Worm (Caenorhabditis elegans) whole organism, L2 larva: Measurements from ENCODE around the gene F53A9.9.

Experiments used
- alr-1 ChIP-seq: fragments of 150-350 bp; optimal IDR thresholded peaks from 2 replicates; lab custom pipeline; 2014; ENCODE audit warnings: missing biosample characterization, missing genetic modification characterization
- elt-1 ChIP-seq: fragments of 150-350 bp; optimal IDR thresholded peaks from 2 replicates; lab custom pipeline; 2014; ENCODE audit warnings: missing biosample characterization, missing genetic modification characterization
- lin-39 ChIP-seq: fragments of 150-350 bp; optimal IDR thresholded peaks from 2 replicates; lab custom pipeline; 2014; ENCODE audit warnings: missing biosample characterization, missing genetic modification reagents, missing genetic modification characterization
- lsy-2 ChIP-seq, 2 experiments: fragments of 150-350 bp in 1 of 2; sonication (generic microtip) in 1 of 2; optimal IDR thresholded peaks; 2 replicates each; lab custom pipeline; 2014 to 2017; ENCODE audit warnings: missing biosample characterization in 2 of 2, missing genetic modification characterization in 2 of 2
- nhr-11 ChIP-seq: fragments of 150-350 bp; optimal IDR thresholded peaks from 2 replicates; lab custom pipeline; 2014; ENCODE audit warnings: missing biosample characterization, missing genetic modification characterization
- unc-62 ChIP-seq: fragments of 150-350 bp; optimal IDR thresholded peaks from 2 replicates; lab custom pipeline; 2014; ENCODE audit warnings: missing biosample characterization, missing genetic modification reagents, missing genetic modification characterization

DNA sequence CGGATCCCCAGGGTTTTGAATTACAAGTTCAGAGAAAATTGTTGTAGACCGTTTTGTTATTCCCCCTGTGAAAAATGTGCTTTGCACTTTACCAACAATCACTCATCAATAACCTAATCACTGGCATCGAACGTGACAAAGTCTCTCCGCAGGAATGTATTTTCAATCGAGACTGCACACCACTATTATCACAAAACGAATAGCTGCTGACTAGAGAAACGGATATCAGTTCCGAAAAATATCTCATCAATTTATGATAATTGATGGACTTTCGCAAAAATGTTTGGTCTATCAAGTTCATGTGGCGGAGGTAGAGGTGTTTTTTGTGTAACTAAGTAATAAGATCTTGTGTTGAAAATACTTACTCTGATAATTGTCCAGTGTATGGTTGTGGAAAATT lies 40.5 kb upstream of the F53A9.9 start:
- TF ChIP-seq unc-62 (GFP tag; lab: Kevin White, UChicago): no peak
- TF ChIP-seq elt-1: no peak
- TF ChIP-seq lsy-2 (tag; optimal IDR thresholded peaks at IDR 0.05; lab: Kevin White, UChicago): peak in 1 of 2 experiments; percentile 6
- TF ChIP-seq nhr-11: no peak
- TF ChIP-seq lin-39 (tag; lab: Kevin White, UChicago): no peak
- no peak for TF ChIP-seq alr-1 (tag; lab: Kevin White, UChicago)
